Fruit fly (Drosophila melanogaster) whole organism, prepupa: ENCODE data around the gene mtg.
A peak's percentile ranks its signal among the peaks of the same experiment; 100 is the strongest.

Experiments
- CG11762 ChIP-seq: fragments of 200-800 bp; sonication (Bioruptor generic); optimal IDR thresholded peaks from 3 replicates; lab custom pipeline; 2016; ENCODE audit warnings: missing biosample characterization, missing genetic modification characterization; ENCODE audit not compliant: insufficient read depth
- CG11902 ChIP-seq: fragments of 200-800 bp; sonication (Bioruptor generic); optimal IDR thresholded peaks from 3 replicates; lab custom pipeline; 2016; ENCODE audit warnings: missing biosample characterization, missing genetic modification characterization
- CG15336 ChIP-seq: fragments of 200-800 bp; sonication (Bioruptor generic); IDR thresholded peaks from 2 replicates; pipeline ENCODE4 v1.3.6; 2022; ENCODE audit warnings: missing biosample characterization, missing genetic modification characterization
- CG1621 ChIP-seq: fragments of 200-800 bp; sonication (Bioruptor generic); optimal IDR thresholded peaks from 3 replicates; lab custom pipeline; 2018; ENCODE audit warnings: missing biosample characterization, mild to moderate bottlenecking, missing genetic modification characterization
- CG3032 ChIP-seq: fragments of 200-800 bp; optimal IDR thresholded peaks from 2 replicates; lab custom pipeline; 2019; ENCODE audit warnings: missing biosample characterization, mild to moderate bottlenecking, missing genetic modification characterization, moderate library complexity
- CG4318 ChIP-seq: fragments of 200-800 bp; sonication (Bioruptor generic); optimal IDR thresholded peaks from 3 replicates; lab custom pipeline; 2017; ENCODE audit warnings: missing biosample characterization, mild to moderate bottlenecking, missing genetic modification characterization
- CG6792 ChIP-seq: fragments of 200-800 bp; sonication (Bioruptor generic); optimal IDR thresholded peaks from 3 replicates; lab custom pipeline; 2016; ENCODE audit warnings: missing biosample characterization, missing genetic modification characterization
- CG7368 ChIP-seq: fragments of 200-800 bp; sonication (Bioruptor generic); optimal IDR thresholded peaks from 3 replicates; lab custom pipeline; 2016; ENCODE audit warnings: missing biosample characterization, missing genetic modification characterization
- CG8119 ChIP-seq: fragments of 200-800 bp; sonication (Bioruptor generic); IDR thresholded peaks from 3 replicates; pipeline ENCODE4 v1.3.6; 2022; ENCODE audit warnings: missing biosample characterization, missing genetic modification characterization
- CG8319 ChIP-seq: fragments of 200-800 bp; sonication (Bioruptor generic); optimal IDR thresholded peaks from 3 replicates; lab custom pipeline; 2016; ENCODE audit warnings: missing biosample characterization, missing genetic modification characterization
- CG9139 ChIP-seq: fragments of 200-800 bp; sonication (Bioruptor generic); optimal IDR thresholded peaks from 3 replicates; lab custom pipeline; 2017; ENCODE audit warnings: missing biosample characterization, mild to moderate bottlenecking, missing genetic modification characterization
- Eip75B ChIP-seq: fragments of 200-800 bp; sonication (Bioruptor generic); optimal IDR thresholded peaks from 3 replicates; lab custom pipeline; 2016; ENCODE audit warnings: missing biosample characterization, missing genetic modification characterization
- Eip78C ChIP-seq: fragments of 200-800 bp; sonication (Bioruptor generic); peaks from one replicate; lab custom pipeline; 2016; ENCODE audit warnings: missing biosample characterization, missing genetic modification characterization
- Eip93F ChIP-seq: fragments of 200-800 bp; sonication (Bioruptor generic); optimal IDR thresholded peaks from 2 replicates; lab custom pipeline; 2016; ENCODE audit warnings: missing biosample characterization, mild to moderate bottlenecking, missing genetic modification characterization
- Ets21C ChIP-seq: fragments of 200-800 bp; sonication (Bioruptor generic); optimal IDR thresholded peaks from 3 replicates; lab custom pipeline; 2016; ENCODE audit warnings: missing biosample characterization, missing genetic modification characterization
- Ets96B ChIP-seq: fragments of 200-800 bp; optimal IDR thresholded peaks from 2 replicates; lab custom pipeline; 2019; ENCODE audit warnings: missing biosample characterization, mild to moderate bottlenecking, missing genetic modification characterization, moderate library complexity
- Gug ChIP-seq: fragments of 200-800 bp; sonication (Bioruptor generic); IDR thresholded peaks from 2 replicates; pipeline ENCODE4 v1.3.6; 2022; ENCODE audit warnings: missing biosample characterization, missing genetic modification characterization
- Hr38 ChIP-seq: sonication (Bioruptor generic); optimal IDR thresholded peaks from 2 replicates; lab custom pipeline; 2016; ENCODE audit warnings: missing biosample characterization, missing genetic modification characterization
- Hr39 ChIP-seq: fragments of 200-800 bp; sonication (Bioruptor generic); optimal IDR thresholded peaks from 2 replicates; lab custom pipeline; 2016; ENCODE audit warnings: missing biosample characterization, missing genetic modification characterization
- Lpt ChIP-seq: fragments of 200-800 bp; sonication (Bioruptor generic); optimal IDR thresholded peaks from 3 replicates; lab custom pipeline; 2016; ENCODE audit warnings: missing biosample characterization, missing genetic modification characterization
- Met ChIP-seq: fragments of 200-800 bp; sonication (Bioruptor generic); optimal IDR thresholded peaks from 3 replicates; lab custom pipeline; 2016; ENCODE audit warnings: missing biosample characterization, missing genetic modification characterization
- Sox14 ChIP-seq: fragments of 200-800 bp; sonication (Bioruptor generic); optimal IDR thresholded peaks from 3 replicates; lab custom pipeline; 2016; ENCODE audit warnings: missing biosample characterization, missing genetic modification characterization
- Sox15 ChIP-seq: fragments of 200-800 bp; sonication (Bioruptor generic); optimal IDR thresholded peaks from 3 replicates; lab custom pipeline; 2016; ENCODE audit warnings: missing biosample characterization, missing genetic modification characterization
- acj6 ChIP-seq: fragments of 200-800 bp; sonication (Bioruptor generic); optimal IDR thresholded peaks from 3 replicates; lab custom pipeline; 2016; ENCODE audit warnings: missing biosample characterization, missing genetic modification characterization
- cyc ChIP-seq: fragments of 200-800 bp; sonication (Bioruptor generic); optimal IDR thresholded peaks from 3 replicates; lab custom pipeline; 2016; ENCODE audit warnings: missing biosample characterization, missing genetic modification characterization
- dac ChIP-seq: fragments of 200-800 bp; sonication (Bioruptor generic); optimal IDR thresholded peaks from 2 replicates; lab custom pipeline; 2017; ENCODE audit warnings: missing biosample characterization, mild to moderate bottlenecking, missing genetic modification characterization
- dsx ChIP-seq: fragments of 200-800 bp; optimal IDR thresholded peaks from 3 replicates; lab custom pipeline; 2019; ENCODE audit warnings: missing biosample characterization, mild to moderate bottlenecking, missing genetic modification characterization, moderate library complexity; ENCODE audit not compliant: poor library complexity, severe bottlenecking
- eg ChIP-seq: fragments of 200-800 bp; sonication (Bioruptor generic); IDR thresholded peaks from 3 replicates; pipeline ENCODE4 v1.3.6; 2022; ENCODE audit warnings: missing biosample characterization, missing genetic modification characterization
- esn ChIP-seq: fragments of 200-800 bp; sonication (Bioruptor generic); optimal IDR thresholded peaks from 2 replicates; lab custom pipeline; 2016; ENCODE audit warnings: missing biosample characterization, mild to moderate bottlenecking, missing genetic modification characterization, moderate library complexity
- fd59A ChIP-seq: fragments of 200-800 bp; sonication (Bioruptor generic); optimal IDR thresholded peaks from 2 replicates; lab custom pipeline; 2017; ENCODE audit warnings: missing biosample characterization, mild to moderate bottlenecking, missing genetic modification characterization, missing genetic modification reagents
- fkh ChIP-seq: fragments of 200-800 bp; sonication (Bioruptor generic); optimal IDR thresholded peaks from 3 replicates; lab custom pipeline; 2017; ENCODE audit warnings: missing biosample characterization, mild to moderate bottlenecking, missing genetic modification characterization, moderate library complexity
- lz ChIP-seq: fragments of 200-800 bp; sonication (Bioruptor generic); optimal IDR thresholded peaks from 3 replicates; lab custom pipeline; 2016; ENCODE audit warnings: missing biosample characterization, missing genetic modification characterization
- pdm3 ChIP-seq: fragments of 200-800 bp; sonication (Bioruptor generic); optimal IDR thresholded peaks from 3 replicates; lab custom pipeline; 2016; ENCODE audit warnings: missing biosample characterization, missing genetic modification characterization
- salr ChIP-seq, 2 experiments: fragments of 200-800 bp; sonication (Bioruptor generic); optimal IDR thresholded peaks; 3 replicates each; lab custom pipeline; 2016 to 2018; ENCODE audit warnings: missing biosample characterization in 2 of 2, missing genetic modification characterization in 2 of 2, mild to moderate bottlenecking in 1 of 2
- spab ChIP-seq: fragments of 200-800 bp; sonication (Bioruptor generic); optimal IDR thresholded peaks from 2 replicates; lab custom pipeline; 2017; ENCODE audit warnings: missing biosample characterization, mild to moderate bottlenecking, missing genetic modification characterization, missing genetic modification reagents
- ss ChIP-seq, 2 experiments: fragments of 200-800 bp; sonication (Bioruptor generic); optimal IDR thresholded peaks; 2 replicates in 1 of 2; 3 replicates in 1 of 2; lab custom pipeline; 2017 to 2018; ENCODE audit warnings: mild to moderate bottlenecking in 2 of 2, missing biosample characterization in 2 of 2, missing genetic modification characterization in 2 of 2, moderate library complexity in 1 of 2
- topi ChIP-seq: fragments of 200-800 bp; sonication (Bioruptor generic); optimal IDR thresholded peaks from 3 replicates; lab custom pipeline; 2016; ENCODE audit warnings: missing biosample characterization, missing genetic modification characterization

Gene mtg

DNA sequence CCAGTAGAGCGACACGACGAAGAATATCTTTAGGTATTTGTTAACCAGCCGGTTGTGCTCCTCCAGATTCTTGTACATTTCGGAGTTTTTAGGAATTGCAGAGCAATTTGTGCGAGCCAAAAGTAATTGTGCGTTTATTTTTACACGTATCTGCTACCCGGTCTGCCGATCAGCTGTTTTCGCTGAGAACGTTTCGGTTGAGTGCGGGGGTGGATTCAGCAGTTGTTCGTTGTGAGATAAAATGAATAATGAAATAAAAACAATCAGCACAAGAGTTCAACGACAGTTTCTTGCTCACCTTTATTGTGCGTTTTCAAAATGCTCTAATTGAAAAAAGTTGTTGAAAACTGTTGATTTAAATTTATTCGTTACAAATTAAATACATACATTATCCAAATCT is 53.6 kb downstream of the mtg start, which contains the start of gene nac:
TSS of gene nac (minus strand) at position 176 of the 400 bp plus-strand sequence.
- TF ChIP-seq acj6 (GFP tag; lab: Kevin White, UChicago): no peak
- TF ChIP-seq CG15336 (GFP tag; lab: Robert Waterston, UW): 0 out of 2 replicates have a peak, but pooled peaks have one; percentile 12
- no peak for TF ChIP-seq dac (GFP tag; lab: Kevin White, UChicago)
- no peak for TF ChIP-seq Eip93F
- TF ChIP-seq esn (GFP tag; lab: Kevin White, UChicago): peak; percentile 9
- TF ChIP-seq fkh (GFP tag; lab: Kevin White, UChicago): no peak
- TF ChIP-seq CG3032 (tag; lab: Kevin White, UChicago): peak; percentile 17
- TF ChIP-seq CG8119: no peak
- TF ChIP-seq CG7368 (GFP tag; lab: Kevin White, UChicago): no peak
- TF ChIP-seq CG6792: no peak
- TF ChIP-seq Hr38 (GFP tag; lab: Kevin White, UChicago): no peak

DNA sequence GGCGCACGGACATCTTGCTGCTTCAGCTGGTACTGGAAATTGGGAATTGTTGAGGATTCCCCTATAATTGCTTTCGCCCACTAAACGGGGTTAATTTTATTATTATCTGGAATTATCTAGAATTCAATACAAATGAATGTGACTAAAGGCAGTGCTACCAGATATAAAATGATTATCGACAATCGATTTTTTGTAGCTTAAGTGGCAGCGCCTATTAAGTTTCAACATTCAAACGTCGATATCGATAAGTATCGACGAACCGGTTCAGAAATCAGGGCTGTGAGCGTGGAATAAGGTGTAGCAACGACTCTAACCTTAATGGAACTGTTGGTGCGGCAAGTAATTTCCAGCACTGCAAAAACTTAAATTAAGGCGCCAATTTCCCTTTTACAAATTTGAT is 54.8 kb downstream of the mtg start, which contains the start of gene Sgt1:
TSS of gene Sgt1 (minus strand) at position 165 of the 400 bp plus-strand sequence.
- TF ChIP-seq Ets21C (GFP tag; lab: Kevin White, UChicago) (no peak), CG1621 (no peak), Eip93F (no peak), CG3032 (tag; lab: Kevin White, UChicago) (peak; percentile 17), eg (GFP tag; lab: Robert Waterston, UW) (no peak), dsx (GFP tag; lab: Kevin White, UChicago) (no peak), CG4318 (GFP tag; lab: Kevin White, UChicago) (no peak), cyc (GFP tag; lab: Kevin White, UChicago) (peak; percentile 31), fd59A (GFP tag; lab: Kevin White, UChicago) (no peak), Sox14 (GFP tag; lab: Kevin White, UChicago) (no peak), topi (GFP tag; lab: Kevin White, UChicago) (peak; percentile 21), CG11762 (no peak), CG15336 (GFP tag; lab: Robert Waterston, UW) (no peak), Gug (no peak), CG9139 (no peak), salr (GFP tag; optimal IDR thresholded peaks at IDR 0.05; lab: Kevin White, UChicago) (no peak)

DNA sequence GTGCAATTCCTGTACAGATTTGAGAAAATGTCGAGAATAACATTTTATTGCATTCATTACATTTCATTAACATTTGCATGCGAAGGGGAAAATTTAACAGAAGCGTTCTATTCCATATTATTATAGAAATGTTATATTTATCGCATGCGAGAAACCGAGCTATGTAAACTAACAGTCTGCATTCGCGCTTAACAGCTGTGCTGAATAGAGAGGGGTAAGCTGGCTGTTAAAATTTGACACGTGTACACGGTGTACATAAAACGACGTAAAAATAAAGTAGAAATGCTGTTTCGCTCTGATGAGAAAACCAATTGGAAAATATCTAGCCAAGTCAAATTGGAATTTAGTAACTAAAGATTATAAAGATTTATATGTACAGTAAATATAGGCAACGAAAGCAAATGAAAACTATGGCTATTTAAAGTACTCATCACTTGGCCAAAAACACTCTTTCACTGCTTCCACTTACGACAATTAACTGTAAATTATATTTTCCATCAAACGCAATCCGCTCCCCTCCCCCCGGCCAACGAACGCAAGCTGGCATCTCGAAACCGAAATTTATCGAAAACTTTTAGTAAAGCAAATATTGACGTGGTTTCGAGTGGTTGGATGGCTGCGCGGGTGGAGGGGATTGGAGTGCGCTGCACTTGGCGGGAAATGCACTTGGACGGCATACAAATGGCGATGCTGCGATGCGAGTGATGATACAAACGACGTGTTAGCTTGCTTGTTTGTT is 56.1 kb downstream of the mtg start:
- TF ChIP-seq Eip93F: no peak
- peak; percentile 59 for TF ChIP-seq fkh (GFP tag; lab: Kevin White, UChicago)
- TF ChIP-seq spab (GFP tag; lab: Kevin White, UChicago): no peak
- TF ChIP-seq Eip78C (GFP tag; lab: Kevin White, UChicago): peak; percentile 49
- no peak for TF ChIP-seq CG11902 (GFP tag; lab: Kevin White, UChicago)

DNA sequence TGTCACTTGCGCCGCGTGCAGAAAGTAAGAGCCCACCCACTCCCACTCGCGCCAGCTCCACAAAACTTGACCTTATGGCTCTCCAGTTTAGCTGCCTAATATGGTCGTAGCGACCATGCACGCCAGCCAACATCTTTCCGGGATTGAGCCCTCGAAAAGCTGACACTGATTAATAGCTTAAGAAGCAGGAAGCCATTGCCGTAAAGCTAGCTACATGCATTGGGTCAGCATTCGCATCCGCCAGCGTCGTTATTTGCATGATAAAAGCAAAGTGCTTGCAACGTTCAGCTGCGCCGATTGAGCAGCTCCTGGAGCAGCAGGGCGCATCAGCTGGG is 56.6 kb downstream of the mtg start:
- TF ChIP-seq fkh (GFP tag; lab: Kevin White, UChicago): no peak
- no peak for TF ChIP-seq CG8319
- TF ChIP-seq lz: no peak
- no peak for TF ChIP-seq spab (GFP tag; lab: Kevin White, UChicago)
- TF ChIP-seq Lpt (GFP tag; lab: Kevin White, UChicago): no peak
- TF ChIP-seq Eip93F: no peak
- no peak for TF ChIP-seq acj6 (GFP tag; lab: Kevin White, UChicago)
- TF ChIP-seq pdm3 (GFP tag; lab: Kevin White, UChicago): no peak
- no peak for TF ChIP-seq Ets96B (tag; lab: Kevin White, UChicago)
- TF ChIP-seq Hr39 (GFP tag; lab: Kevin White, UChicago): no peak
- no peak for TF ChIP-seq Eip75B
- TF ChIP-seq ss (GFP tag; optimal IDR thresholded peaks at IDR 0.05; lab: Kevin White, UChicago): no peak
- TF ChIP-seq cyc (GFP tag; lab: Kevin White, UChicago): no peak
- no peak for TF ChIP-seq esn (GFP tag; lab: Kevin White, UChicago)
- TF ChIP-seq CG9139: no peak
- no peak for TF ChIP-seq CG6792
- TF ChIP-seq Met: no peak
- TF ChIP-seq Sox15 (GFP tag; lab: Kevin White, UChicago): no peak
